Fruit fly (Drosophila melanogaster): ENCODE data around the gene CG4293.
"Not testable (repeated sequence)": the region's sequence is repeated elsewhere in the genome, so short reads cannot be mapped to it uniquely, and the experiment has no call there.

CG4293 gene

DNA sequence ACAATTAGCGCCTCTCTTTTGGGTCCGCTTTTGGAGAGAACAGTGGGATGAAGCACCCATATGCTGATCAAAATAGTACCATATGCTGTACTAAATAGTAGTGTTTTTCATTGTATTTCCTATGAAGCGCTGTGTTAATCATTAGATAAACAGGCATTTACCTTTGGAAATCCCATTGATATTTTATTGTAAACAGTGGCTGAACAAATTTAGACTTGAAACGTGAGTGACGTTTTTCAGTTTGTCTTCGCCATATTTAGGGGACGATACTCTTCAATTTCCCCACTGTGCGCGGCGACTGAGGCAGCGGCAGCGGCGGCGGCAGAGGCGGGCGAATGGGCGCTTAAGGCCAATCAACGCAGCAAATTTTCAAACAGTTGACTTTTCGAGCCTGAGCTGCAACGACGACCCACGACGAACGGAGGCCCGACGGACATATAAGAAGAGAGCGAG, 30.5 kb downstream of the CG4293 start:
- peak; percentile 85 for TF ChIP-seq noc (tag; optimal IDR thresholded peaks at IDR 0.05)

- TF ChIP-seq noc (tag; optimal IDR thresholded peaks at IDR 0.05), result no peak
Observed at dm6 chrX:498924-499588, 31.0 kb downstream of the CG4293 start.

- no peak for TF ChIP-seq noc (tag; optimal IDR thresholded peaks at IDR 0.05)
Observed at dm6 chrX:498434-498833, 31.7 kb downstream of the CG4293 start.

DNA sequence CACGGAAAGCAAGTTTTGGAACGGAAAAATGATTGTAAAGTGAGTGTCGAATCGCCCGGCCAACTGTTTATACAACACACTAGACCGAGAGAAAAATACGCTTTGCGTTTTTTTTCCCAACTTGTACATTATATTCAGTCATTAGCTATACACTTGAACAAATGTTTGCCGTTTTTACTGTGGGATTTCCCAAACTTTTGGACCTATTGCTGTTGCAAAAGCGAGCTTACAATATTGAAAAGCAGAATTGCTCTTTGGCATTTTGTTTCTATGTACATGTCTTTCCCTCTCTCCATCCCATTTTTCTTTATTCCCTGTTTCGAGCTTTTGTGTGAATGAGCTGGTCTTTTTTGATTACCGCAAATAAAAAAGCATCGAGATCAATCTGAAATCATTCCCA, 32.7 kb downstream of the CG4293 start:
- no peak for TF ChIP-seq noc (tag; optimal IDR thresholded peaks at IDR 0.05)

DNA sequence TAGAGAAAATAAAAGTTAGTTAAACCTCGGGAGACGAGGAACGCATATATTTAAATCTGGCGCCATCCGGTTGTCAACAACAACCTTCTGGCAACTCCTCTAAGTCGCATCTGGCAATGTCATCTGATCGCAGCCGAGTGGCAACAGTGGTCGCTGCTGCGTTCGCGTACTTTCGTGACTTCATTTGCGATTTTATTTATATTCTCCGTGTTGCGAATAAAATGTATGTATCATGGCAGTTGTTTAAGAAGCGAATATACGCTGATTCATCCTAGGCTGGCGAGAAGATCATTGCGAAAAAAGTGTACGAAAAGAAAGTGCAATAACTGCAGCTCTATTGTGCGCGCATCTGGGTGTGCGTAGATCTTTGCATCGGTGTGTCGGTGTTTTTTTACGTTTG, 33.8 kb downstream of the CG4293 start, which contains the start of gene svr:
Gene svr, plus strand, starts transcription at position 121 of the 400 bp plus-strand sequence.
- TF ChIP-seq noc (tag; optimal IDR thresholded peaks at IDR 0.05), result no peak

DNA sequence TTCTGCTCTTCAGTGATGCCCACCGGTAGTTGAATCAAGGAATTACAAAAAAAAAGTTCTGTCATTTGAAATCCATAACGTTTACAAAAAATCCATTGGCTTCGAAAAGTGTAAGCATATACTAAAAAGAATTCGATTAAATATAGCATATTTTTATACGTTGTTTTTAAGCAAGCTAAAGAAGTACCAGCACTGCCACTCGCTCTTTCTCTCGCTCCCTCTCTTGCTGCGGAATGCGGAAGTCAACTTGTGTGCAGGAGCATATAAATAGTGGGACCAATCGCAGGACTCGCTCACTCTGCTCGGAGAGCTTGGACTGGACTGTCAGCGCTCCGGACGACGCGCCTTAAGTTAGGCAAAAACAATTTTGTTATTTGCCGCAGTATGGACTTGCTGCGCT, 35.5 kb downstream of the CG4293 start, which contains the start of gene CG17778:
Gene CG17778, plus strand, starts transcription at position 8 of the 400 bp plus-strand sequence.
- TF ChIP-seq noc (tag; optimal IDR thresholded peaks at IDR 0.05), result no peak

DNA sequence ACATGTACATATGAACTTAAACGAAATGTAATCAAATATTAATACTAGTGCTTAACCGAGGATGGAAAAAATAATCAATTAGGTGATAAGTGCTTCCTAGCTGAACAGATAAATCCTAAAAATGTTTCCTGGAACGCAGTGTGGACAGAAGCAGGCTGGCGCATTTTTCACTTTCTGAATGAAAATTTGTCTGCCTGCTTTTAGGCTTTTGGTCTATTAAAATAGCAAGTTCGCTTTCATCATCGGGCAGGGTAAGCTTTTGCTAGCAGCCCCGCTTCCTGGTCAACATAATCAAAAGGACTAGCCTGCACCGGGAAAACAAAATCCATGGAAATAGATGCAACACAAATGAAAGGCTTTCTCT, 35.9 kb downstream of the CG4293 start:
- no peak for TF ChIP-seq noc (tag; optimal IDR thresholded peaks at IDR 0.05)

DNA sequence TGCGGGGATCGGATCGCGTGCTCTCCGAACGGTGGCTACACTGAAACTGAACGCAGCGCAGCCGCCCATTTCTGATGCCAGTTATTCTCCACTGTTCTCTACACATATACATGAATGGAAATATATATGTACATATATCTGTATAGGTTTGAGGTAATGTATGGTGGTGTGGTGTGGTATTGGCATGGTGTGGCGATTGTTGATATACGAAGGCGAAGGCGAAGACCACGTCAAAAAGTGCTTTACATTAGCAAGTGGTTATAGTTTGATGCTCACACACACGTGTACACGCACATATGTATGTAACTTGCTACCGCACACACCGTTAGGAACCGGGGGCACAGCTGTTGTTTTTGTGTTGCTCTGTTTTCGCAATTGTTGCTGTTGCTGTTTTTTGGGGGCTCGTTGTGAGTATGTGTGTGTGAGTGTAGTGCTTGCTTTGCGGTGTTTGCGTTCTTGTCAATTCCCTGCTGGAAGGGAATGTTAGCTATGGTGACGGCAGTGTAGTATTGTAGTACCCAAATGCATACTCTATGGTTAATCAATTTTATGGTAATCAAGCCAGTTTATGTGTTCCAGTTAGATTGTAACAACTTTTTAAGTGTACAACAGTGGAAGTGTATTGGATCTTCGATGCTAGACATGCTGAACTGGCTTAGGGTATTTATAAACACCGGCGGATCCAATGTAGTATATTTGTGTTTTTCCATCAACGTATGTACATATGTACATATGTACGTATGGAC, 36.5 kb downstream of the CG4293 start, which contains the start of gene CG17896:
Gene CG17896, minus strand, starts transcription at position 51 of the 746 bp plus-strand sequence.
- peak; percentile 98 for TF ChIP-seq noc (tag; optimal IDR thresholded peaks at IDR 0.05)

- TF ChIP-seq noc (tag; optimal IDR thresholded peaks at IDR 0.05), result peak; percentile 11
Observed at dm6 chrX:492701-493299, 37.3 kb downstream of the CG4293 start.

- no peak for TF ChIP-seq noc (tag; optimal IDR thresholded peaks at IDR 0.05)
Observed at dm6 chrX:487517-487957, 42.6 kb downstream of the CG4293 start, which contains the start of the genes CG18273 and CG3156. TSS of gene CG18273 (minus strand) at chrX:487581. TSS of gene CG3156 (plus strand) at chrX:487878.

- TF ChIP-seq noc (tag; optimal IDR thresholded peaks at IDR 0.05), result not testable (repeated sequence)
Observed at dm6 chrX:481642-482041, 48.4 kb downstream of the CG4293 start, which contains the start of gene CG3176. TSS of gene CG3176 (plus strand) at chrX:481862.

DNA sequence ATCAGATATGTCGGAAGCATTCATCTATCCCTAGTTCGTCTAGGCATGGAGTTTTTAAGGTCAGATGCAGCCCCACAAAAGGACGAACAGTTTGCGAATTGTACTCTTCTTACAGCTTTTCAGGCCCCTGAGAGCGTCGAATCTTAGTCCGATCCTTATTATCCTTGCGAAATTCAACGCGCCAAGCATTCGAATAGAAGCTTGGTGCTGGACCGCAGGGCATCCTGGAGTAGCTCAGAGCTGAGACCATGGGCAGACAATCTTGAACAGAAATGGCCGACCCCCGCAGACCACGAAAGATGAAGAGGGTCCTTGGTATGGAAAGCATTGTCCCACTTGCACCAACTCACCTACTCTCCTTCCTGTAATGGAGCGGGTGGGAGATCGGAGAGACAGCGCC, 51.3 kb downstream of the CG4293 start, which contains the start of gene CG32817:
Gene CG32817, plus strand, starts transcription at position 301 of the 400 bp plus-strand sequence.
- no peak for TF ChIP-seq noc (tag; optimal IDR thresholded peaks at IDR 0.05)
